Fruit fly (Drosophila melanogaster) whole organism, wandering third instar larva: ENCODE data around the gene SuUR.

Source experiments
- Abd-B ChIP-seq: fragments of >200 bp; optimal IDR thresholded peaks from 2 replicates; lab custom pipeline; 2017; ENCODE audit warnings: missing biosample characterization, missing genetic modification characterization
- CG32264 ChIP-seq: fragments of 200-800 bp; sonication (Bioruptor generic); optimal IDR thresholded peaks from 2 replicates; lab custom pipeline; 2016; ENCODE audit warnings: missing biosample characterization, missing genetic modification characterization
- CG9705 ChIP-seq: fragments of 200-800 bp; sonication (Bioruptor generic); optimal IDR thresholded peaks from 2 replicates; lab custom pipeline; 2018; ENCODE audit warnings: missing biosample characterization, mild to moderate bottlenecking, missing genetic modification characterization
- CrebA ChIP-seq: fragments of 200-800 bp; sonication (Bioruptor generic); optimal IDR thresholded peaks from 2 replicates; lab custom pipeline; 2016; ENCODE audit warnings: missing biosample characterization, mild to moderate bottlenecking, missing genetic modification characterization, borderline replicate concordance
- Dfd ChIP-seq: fragments of >200 bp; optimal IDR thresholded peaks from 2 replicates; lab custom pipeline; 2017; ENCODE audit warnings: missing biosample characterization, missing genetic modification characterization
- Dif ChIP-seq: fragments of 200-275, 200-300 bp; sonication (Bioruptor generic); optimal IDR thresholded peaks from 2 replicates; lab custom pipeline; 2018; ENCODE audit warnings: missing biosample characterization, missing genetic modification characterization; ENCODE audit not compliant: partially characterized antibody
- GATAd ChIP-seq: sonication (Bioruptor generic); optimal IDR thresholded peaks from 2 replicates; lab custom pipeline; 2016; ENCODE audit warnings: missing biosample characterization, missing genetic modification characterization
- HLH106 ChIP-seq: fragments of 200-800 bp; optimal IDR thresholded peaks from 3 replicates; lab custom pipeline; 2019; ENCODE audit warnings: missing biosample characterization, mild to moderate bottlenecking, missing genetic modification characterization, moderate library complexity
- Hnf4 ChIP-seq: fragments of 200-800 bp; sonication (Bioruptor generic); optimal IDR thresholded peaks from 2 replicates; lab custom pipeline; 2016; ENCODE audit warnings: missing biosample characterization, mild to moderate bottlenecking, missing genetic modification characterization
- Hr78 ChIP-seq: fragments of >200 bp; optimal IDR thresholded peaks from 2 replicates; lab custom pipeline; 2017; ENCODE audit warnings: missing biosample characterization, missing genetic modification characterization
- Hr83 ChIP-seq: fragments of 200-300 bp; sonication (Bioruptor generic); optimal IDR thresholded peaks from 2 replicates; lab custom pipeline; 2016; ENCODE audit warnings: missing biosample characterization, mild to moderate bottlenecking, missing genetic modification characterization, moderate library complexity; ENCODE audit not compliant: poor library complexity, severe bottlenecking
- Jra ChIP-seq: sonication (Bioruptor generic); optimal IDR thresholded peaks from 2 replicates; lab custom pipeline; 2016; ENCODE audit warnings: missing biosample characterization, missing genetic modification characterization
- Mio ChIP-seq: sonication (Bioruptor generic); optimal IDR thresholded peaks from 2 replicates; lab custom pipeline; 2016; ENCODE audit warnings: missing biosample characterization, missing genetic modification characterization
- Myc ChIP-seq: fragments of >200 bp; optimal IDR thresholded peaks from 2 replicates; lab custom pipeline; 2017
- N ChIP-seq: fragments of >200 bp; optimal IDR thresholded peaks from 2 replicates; lab custom pipeline; 2018; ENCODE audit warnings: missing biosample characterization, missing external identifiers, missing genetic modification characterization
- OdsH ChIP-seq: fragments of 200-800 bp; sonication (Bioruptor generic); optimal IDR thresholded peaks from 2 replicates; lab custom pipeline; 2016; ENCODE audit warnings: missing biosample characterization, mild to moderate bottlenecking, missing genetic modification characterization
- Rel ChIP-seq, 2 experiments: fragments of 200-800 bp; sonication (Bioruptor generic) in 1 of 2; optimal IDR thresholded peaks; 2 replicates in 1 of 2; 3 replicates in 1 of 2; lab custom pipeline; 2016 to 2019; ENCODE audit warnings: mild to moderate bottlenecking in 2 of 2, missing biosample characterization in 2 of 2, missing genetic modification characterization in 2 of 2, moderate library complexity in 1 of 2
- Sp1 ChIP-seq: fragments of 200-800 bp; sonication (Bioruptor generic); optimal IDR thresholded peaks from 3 replicates; lab custom pipeline; 2019; ENCODE audit warnings: missing biosample characterization, mild to moderate bottlenecking, missing genetic modification characterization, moderate library complexity
- Vsx2 ChIP-seq: fragments of 200-300, 225-300 bp; sonication (Bioruptor generic); optimal IDR thresholded peaks from 2 replicates; lab custom pipeline; 2018; ENCODE audit warnings: missing biosample characterization, missing genetic modification characterization; ENCODE audit not compliant: partially characterized antibody
- br ChIP-seq: fragments of 200-800 bp; sonication (Bioruptor generic); optimal IDR thresholded peaks from 2 replicates; lab custom pipeline; 2016; ENCODE audit warnings: missing biosample characterization, missing genetic modification characterization
- brk ChIP-seq: fragments of 200-800 bp; sonication (Bioruptor generic); optimal IDR thresholded peaks from 2 replicates; lab custom pipeline; 2016; ENCODE audit warnings: missing biosample characterization, mild to moderate bottlenecking, missing genetic modification characterization
- dl ChIP-seq, 2 experiments: fragments of 175-275, 200-275 bp in 1 of 2; fragments of 200-275 bp in 1 of 2; sonication (Bioruptor generic); optimal IDR thresholded peaks; lab custom pipeline; 2018; ENCODE audit warnings: mild to moderate bottlenecking in 2 of 2, missing biosample characterization in 2 of 2, missing genetic modification characterization in 2 of 2, moderate library complexity in 2 of 2; ENCODE audit not compliant: partially characterized antibody in 2 of 2, insufficient read depth in 1 of 2
- dmrt93B ChIP-seq: fragments of 200-800 bp; sonication (Bioruptor generic); optimal IDR thresholded peaks from 2 replicates; lab custom pipeline; 2018; ENCODE audit warnings: missing biosample characterization, mild to moderate bottlenecking, missing genetic modification characterization
- dsf ChIP-seq: sonication (Bioruptor generic); optimal IDR thresholded peaks from 2 replicates; lab custom pipeline; 2016; ENCODE audit warnings: missing biosample characterization, missing genetic modification characterization, borderline replicate concordance
- ey ChIP-seq: fragments of 200-800 bp; sonication (Bioruptor generic); optimal IDR thresholded peaks from 2 replicates; lab custom pipeline; 2016; ENCODE audit warnings: missing biosample characterization, missing genetic modification characterization
- foxo ChIP-seq, 2 experiments: fragments of 200-800 bp; sonication (Bioruptor generic); optimal IDR thresholded peaks; 2 replicates in 1 of 2; 3 replicates in 1 of 2; lab custom pipeline; 2016 to 2017; ENCODE audit warnings: missing biosample characterization in 2 of 2, missing genetic modification characterization in 2 of 2
- fru ChIP-seq: fragments of 200-800 bp; sonication (Bioruptor generic); optimal IDR thresholded peaks from 3 replicates; lab custom pipeline; 2016; ENCODE audit warnings: missing biosample characterization, mild to moderate bottlenecking, missing genetic modification characterization
- h ChIP-seq: fragments of 200-800 bp; sonication (Bioruptor generic); optimal IDR thresholded peaks from 3 replicates; lab custom pipeline; 2016; ENCODE audit warnings: missing biosample characterization, mild to moderate bottlenecking, missing genetic modification characterization
- jim ChIP-seq: fragments of 175-275, 200-325 bp; sonication (Bioruptor generic); optimal IDR thresholded peaks from 2 replicates; lab custom pipeline; 2016; ENCODE audit warnings: missing biosample characterization, mild to moderate bottlenecking, missing genetic modification characterization
- lola ChIP-seq: fragments of >200 bp; optimal IDR thresholded peaks from 2 replicates; lab custom pipeline; 2017; ENCODE audit warnings: missing biosample characterization, missing genetic modification characterization
- pan ChIP-seq: fragments of >200 bp; optimal IDR thresholded peaks from 2 replicates; lab custom pipeline; 2017
- psq ChIP-seq: fragments of 200-800 bp; sonication (Bioruptor generic); optimal IDR thresholded peaks from 3 replicates; lab custom pipeline; 2017; ENCODE audit warnings: missing biosample characterization, mild to moderate bottlenecking, missing genetic modification characterization, moderate library complexity
- rgr ChIP-seq: fragments of 200-800 bp; sonication (Bioruptor generic); optimal IDR thresholded peaks from 3 replicates; lab custom pipeline; 2016; ENCODE audit warnings: missing biosample characterization, mild to moderate bottlenecking, missing genetic modification characterization
- sage ChIP-seq: fragments of 200-800 bp; sonication (Bioruptor generic); optimal IDR thresholded peaks from 2 replicates; lab custom pipeline; 2016; ENCODE audit warnings: missing biosample characterization, mild to moderate bottlenecking, missing genetic modification characterization
- sv ChIP-seq: fragments of 200-800 bp; sonication (Bioruptor generic); optimal IDR thresholded peaks from 3 replicates; lab custom pipeline; 2016; ENCODE audit warnings: missing biosample characterization, missing genetic modification characterization
- tai ChIP-seq: sonication (Bioruptor generic); optimal IDR thresholded peaks from 2 replicates; lab custom pipeline; 2016; ENCODE audit warnings: missing biosample characterization, missing genetic modification characterization
- usp ChIP-seq: fragments of >200 bp; optimal IDR thresholded peaks from 2 replicates; lab custom pipeline; 2017; ENCODE audit warnings: missing biosample characterization, missing genetic modification characterization
- woc ChIP-seq: sonication (Bioruptor generic); optimal IDR thresholded peaks from 2 replicates; lab custom pipeline; 2016; ENCODE audit warnings: missing biosample characterization, mild to moderate bottlenecking, missing genetic modification characterization

SuUR gene

DNA sequence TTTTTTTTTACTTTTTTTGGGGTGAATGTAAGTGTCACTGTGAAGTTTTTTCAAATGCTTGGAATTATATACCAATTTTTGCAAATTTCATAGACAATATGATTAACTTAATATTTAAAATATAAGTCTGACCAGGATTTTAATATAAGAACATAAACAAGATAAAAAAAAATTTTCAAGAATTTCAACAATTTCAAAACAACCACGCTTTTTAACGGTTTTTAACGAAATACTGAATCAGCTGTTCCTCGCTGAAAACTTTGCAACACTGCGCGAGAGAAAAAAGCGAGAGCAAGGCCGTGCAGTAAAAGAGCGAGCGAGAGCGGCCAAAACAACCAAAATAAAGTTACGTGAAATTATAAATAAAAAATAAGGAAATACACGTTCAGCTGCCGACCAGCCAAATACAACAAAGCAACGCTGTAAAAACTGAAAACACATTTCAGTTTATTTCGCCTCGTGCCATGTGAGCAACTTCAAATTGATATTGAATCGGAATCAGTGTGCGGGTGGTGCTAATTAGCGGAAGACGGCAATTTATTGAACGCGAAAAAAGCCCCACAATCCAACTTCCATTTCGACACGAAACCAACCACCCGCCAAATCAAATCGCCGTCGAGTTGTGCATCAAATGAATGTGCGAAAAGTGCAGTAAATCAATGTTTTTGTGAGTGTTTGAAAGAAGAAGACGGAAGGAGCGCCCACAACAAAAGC, 31.6 kb downstream of the SuUR start, which contains the start of the genes CG46439, Iyd and CG33947:
Gene CG46439 (minus strand): TSS at position 51 of the 714 bp plus-strand sequence.
Gene Iyd (minus strand): TSS at position 51 of the 714 bp plus-strand sequence.
Gene CG33947 (plus strand): TSS at position 302 of the 714 bp plus-strand sequence.
- TF ChIP-seq sage (GFP tag; lab: Kevin White, UChicago) (peak; percentile 80), lola (GFP tag; lab: Kevin White, UChicago) (no peak), Hnf4 (GFP tag; lab: Kevin White, UChicago) (peak; percentile 49), Myc (lab: Kevin White, UChicago) (peak; percentile 7), dsf (GFP tag; lab: Kevin White, UChicago) (no peak), brk (GFP tag; lab: Kevin White, UChicago) (peak; percentile 78), Rel (GFP tag; optimal IDR thresholded peaks at IDR 0.05; lab: Kevin White, UChicago) (no peak), Rel (tag; optimal IDR thresholded peaks at IDR 0.05; lab: Kevin White, UChicago) (peak; percentile 90), HLH106 (tag; lab: Kevin White, UChicago) (peak; percentile 23), dmrt93B (GFP tag; lab: Kevin White, UChicago) (no peak), Sp1 (GFP tag; lab: Kevin White, UChicago) (peak; percentile 53), Vsx2 (GFP tag; lab: Kevin White, UChicago) (peak; percentile 75), psq (GFP tag; lab: Kevin White, UChicago) (peak; percentile 54), br (GFP tag; lab: Kevin White, UChicago) (peak; percentile 43), usp (GFP tag; lab: Kevin White, UChicago) (no peak), woc (GFP tag; lab: Kevin White, UChicago) (peak; percentile 16), fru (GFP tag; lab: Kevin White, UChicago) (peak; percentile 50), h (peak; percentile 43), Jra (GFP tag; lab: Kevin White, UChicago) (peak; percentile 34), pan (lab: Kevin White, UChicago) (no peak), rgr (GFP tag; lab: Kevin White, UChicago) (peak; percentile 16), Dif (GFP tag; lab: Kevin White, UChicago) (peak; percentile 40), foxo (GFP tag; optimal IDR thresholded peaks at IDR 0.05; lab: Kevin White, UChicago) (peak; percentile 21 to 41), CrebA (GFP tag; lab: Kevin White, UChicago) (no peak), CG32264 (GFP tag; lab: Kevin White, UChicago) (peak; percentile 67)

dm6 chr3L:11097982-11098663, 33.3 kb downstream of the SuUR start, which contains the start of the genes Irbp18 and APP-BP1:
Irbp18 (minus strand) TSS chr3L:11098186.
APP-BP1 (plus strand) TSS chr3L:11098412.
- TF ChIP-seq fru (GFP tag; lab: Kevin White, UChicago) (peak; percentile 96), dl (GFP tag; optimal IDR thresholded peaks at IDR 0.05; lab: Kevin White, UChicago; ENCODE audit: insufficient read depth in 1 of 2, partially characterized antibody in 2 of 2) (no peak), woc (GFP tag; lab: Kevin White, UChicago) (peak; percentile 89), OdsH (peak; percentile 94), Dif (GFP tag; lab: Kevin White, UChicago) (no peak), rgr (GFP tag; lab: Kevin White, UChicago) (peak; percentile 95), sage (GFP tag; lab: Kevin White, UChicago) (peak; percentile 87), brk (GFP tag; lab: Kevin White, UChicago) (peak; percentile 88), Abd-B (GFP tag; lab: Kevin White, UChicago) (no peak), CG32264 (GFP tag; lab: Kevin White, UChicago) (peak; percentile 88), psq (GFP tag; lab: Kevin White, UChicago) (peak; percentile 91), Myc (lab: Kevin White, UChicago) (peak; percentile 47), jim (GFP tag; lab: Kevin White, UChicago) (no peak), Rel (GFP tag; optimal IDR thresholded peaks at IDR 0.05; lab: Kevin White, UChicago) (peak; percentile 70), Rel (tag; optimal IDR thresholded peaks at IDR 0.05; lab: Kevin White, UChicago) (peak; percentile 71), h (peak; percentile 96), CrebA (GFP tag; lab: Kevin White, UChicago) (no peak), HLH106 (tag; lab: Kevin White, UChicago) (peak; percentile 92), GATAd (GFP tag; lab: Kevin White, UChicago) (peak; percentile 81), br (GFP tag; lab: Kevin White, UChicago) (peak; percentile 95), CG9705 (peak; percentile 85), Dfd (no peak), tai (GFP tag; lab: Kevin White, UChicago) (peak; percentile 93), usp (GFP tag; lab: Kevin White, UChicago) (no peak), Hnf4 (GFP tag; lab: Kevin White, UChicago) (peak; percentile 92), N (GFP tag; lab: Kevin White, UChicago) (no peak), Hr83 (peak; percentile 82), Hr78 (no peak), pan (lab: Kevin White, UChicago) (no peak), lola (GFP tag; lab: Kevin White, UChicago) (no peak), dsf (GFP tag; lab: Kevin White, UChicago) (peak; percentile 80), dmrt93B (GFP tag; lab: Kevin White, UChicago) (peak; percentile 86), Jra (GFP tag; lab: Kevin White, UChicago) (peak; percentile 93), foxo (GFP tag; optimal IDR thresholded peaks at IDR 0.05; lab: Kevin White, UChicago) (peak; percentile 79 to 96), sv (GFP tag; lab: Kevin White, UChicago) (peak; percentile 97), Vsx2 (GFP tag; lab: Kevin White, UChicago) (no peak), Sp1 (GFP tag; lab: Kevin White, UChicago) (peak; percentile 93), ey (GFP tag; lab: Kevin White, UChicago) (peak; percentile 95), Mio (GFP tag; lab: Kevin White, UChicago) (peak; percentile 39)
